Fruit fly (Drosophila melanogaster) whole organism, adult: Measurements from ENCODE around the gene CG12783.

ENCODE experiments used
- CG11617 ChIP-seq: fragments of 200-800 bp; sonication (Bioruptor generic); optimal IDR thresholded peaks from 2 replicates; lab custom pipeline; 2017; ENCODE audit warnings: mild to moderate bottlenecking, missing biosample characterization, missing genetic modification reagents, missing genetic modification characterization
- CG12768 ChIP-seq: fragments of 200-800 bp; sonication (Bioruptor generic); optimal IDR thresholded peaks from 2 replicates; lab custom pipeline; 2017; ENCODE audit warnings: missing biosample characterization, missing genetic modification characterization, mild to moderate bottlenecking, moderate library complexity, missing genetic modification reagents
- CG14711 ChIP-seq: fragments of 200-800 bp; sonication (Bioruptor generic); optimal IDR thresholded peaks from 2 replicates; lab custom pipeline; 2018; ENCODE audit warnings: missing biosample characterization, mild to moderate bottlenecking, missing genetic modification characterization, moderate library complexity
- CG1620 ChIP-seq: fragments of 200-800 bp; sonication (Bioruptor generic); optimal IDR thresholded peaks from 2 replicates; lab custom pipeline; 2016; ENCODE audit warnings: missing biosample characterization, missing genetic modification characterization
- CG33017 ChIP-seq: fragments of 200-800 bp; sonication (Bioruptor generic); optimal IDR thresholded peaks from 2 replicates; lab custom pipeline; 2018; ENCODE audit warnings: missing biosample characterization, mild to moderate bottlenecking, missing genetic modification characterization, moderate library complexity
- CG5204 ChIP-seq: fragments of 200-800 bp; sonication (Bioruptor generic); optimal IDR thresholded peaks from 2 replicates; lab custom pipeline; 2016; ENCODE audit warnings: missing biosample characterization, missing genetic modification characterization
- CG7045 ChIP-seq: fragments of 200-800 bp; sonication (Bioruptor generic); optimal IDR thresholded peaks from 2 replicates; lab custom pipeline; 2017; ENCODE audit warnings: missing biosample characterization, mild to moderate bottlenecking, missing genetic modification characterization
- CG7101 ChIP-seq: fragments of 200-800 bp; sonication (Bioruptor generic); optimal IDR thresholded peaks from 2 replicates; lab custom pipeline; 2018; ENCODE audit warnings: missing biosample characterization, mild to moderate bottlenecking, missing genetic modification characterization, moderate library complexity
- Clk ChIP-seq: fragments of 200-800 bp; sonication (Bioruptor generic); optimal IDR thresholded peaks from 2 replicates; lab custom pipeline; 2017; ENCODE audit warnings: missing biosample characterization, missing genetic modification characterization
- Crg-1 ChIP-seq: fragments of 200-800 bp; sonication (Bioruptor generic); optimal IDR thresholded peaks from 2 replicates; lab custom pipeline; 2016; ENCODE audit warnings: missing biosample characterization, missing genetic modification characterization
- Hr96 ChIP-seq: fragments of 200-800 bp; sonication (Bioruptor generic); optimal IDR thresholded peaks from 2 replicates; lab custom pipeline; 2016; ENCODE audit warnings: missing biosample characterization, missing genetic modification characterization
- Mnt ChIP-seq: fragments of 200-800 bp; sonication (Bioruptor generic); optimal IDR thresholded peaks from 2 replicates; lab custom pipeline; 2016; ENCODE audit warnings: missing biosample characterization, mild to moderate bottlenecking, missing genetic modification characterization
- bab1 ChIP-seq: fragments of 200-800 bp; sonication (Bioruptor generic); optimal IDR thresholded peaks from 3 replicates; lab custom pipeline; 2019; ENCODE audit warnings: missing biosample characterization, mild to moderate bottlenecking, missing genetic modification characterization, moderate library complexity
- cic ChIP-seq: fragments of 200-800 bp; sonication (Bioruptor generic); optimal IDR thresholded peaks from 2 replicates; lab custom pipeline; 2017; ENCODE audit warnings: missing biosample characterization, mild to moderate bottlenecking, missing genetic modification characterization, moderate library complexity
- cnc ChIP-seq, 2 experiments: fragments of >200 bp; optimal IDR thresholded peaks; 2 replicates each; lab custom pipeline; 2017
- kay ChIP-seq: fragments of 200-800 bp; sonication (Bioruptor generic); peaks from one replicate; lab custom pipeline; 2016; ENCODE audit warnings: missing biosample characterization, missing genetic modification characterization, borderline replicate concordance
- ovo ChIP-seq: fragments of 200-800 bp; sonication (Bioruptor generic); optimal IDR thresholded peaks from 2 replicates; lab custom pipeline; 2016; ENCODE audit warnings: missing biosample characterization, missing genetic modification characterization
- pad ChIP-seq: fragments of 200-800 bp; sonication (Bioruptor generic); optimal IDR thresholded peaks from 3 replicates; lab custom pipeline; 2017; ENCODE audit warnings: missing biosample characterization, missing genetic modification characterization, mild to moderate bottlenecking, moderate library complexity, missing genetic modification reagents
- tj ChIP-seq: fragments of 200-800 bp; sonication (Bioruptor generic); optimal IDR thresholded peaks from 3 replicates; lab custom pipeline; 2017; ENCODE audit warnings: missing biosample characterization, mild to moderate bottlenecking, missing genetic modification characterization, moderate library complexity
- toe ChIP-seq: fragments of 200-800 bp; sonication (Bioruptor generic); optimal IDR thresholded peaks from 2 replicates; lab custom pipeline; 2016; ENCODE audit warnings: missing biosample characterization, missing genetic modification characterization

Gene CG12783

dm6 chr3R:16620478-16620877 is 7.3 kb upstream of the CG12783 start, which contains the start of gene CG14893:
TSS of gene CG14893 (plus strand) at chr3R:16620778.
- TF ChIP-seq CG5204 (GFP tag; lab: Kevin White, UChicago) (no peak), CG12768 (GFP tag; lab: Kevin White, UChicago) (no peak), CG1620 (no peak), tj (GFP tag; lab: Kevin White, UChicago) (no peak), CG7101 (tag; lab: Kevin White, UChicago) (no peak), Hr96 (no peak), pad (GFP tag; lab: Kevin White, UChicago) (no peak), cnc (optimal IDR thresholded peaks at IDR 0.05; lab: Kevin White, UChicago) (peak in 1 of 2 experiments; percentile 61), CG11617 (GFP tag; lab: Kevin White, UChicago) (no peak), CG33017 (tag; lab: Kevin White, UChicago) (no peak), Mnt (GFP tag; lab: Kevin White, UChicago) (no peak), kay (peak; percentile 39), Crg-1 (GFP tag; lab: Kevin White, UChicago) (no peak), cic (no peak), Clk (GFP tag; lab: Kevin White, UChicago) (no peak), bab1 (GFP tag; lab: Kevin White, UChicago) (no peak)

dm6 chr3R:16617650-16618049 is 4.5 kb upstream of the CG12783 start, which contains the start of gene CG17560:
TSS of gene CG17560 (plus strand) at chr3R:16617950.
- TF ChIP-seq cnc (optimal IDR thresholded peaks at IDR 0.05; lab: Kevin White, UChicago) = no peak
- TF ChIP-seq CG1620 = no peak
- peak; percentile 26 for TF ChIP-seq CG5204 (GFP tag; lab: Kevin White, UChicago)
- TF ChIP-seq CG7101 (tag; lab: Kevin White, UChicago) = peak; percentile 22
- no peak for TF ChIP-seq bab1 (GFP tag; lab: Kevin White, UChicago)
- TF ChIP-seq CG33017 (tag; lab: Kevin White, UChicago) = peak; percentile 21

- TF ChIP-seq cic = no peak
- peak; percentile 28 for TF ChIP-seq CG33017 (tag; lab: Kevin White, UChicago)
Measured at dm6 chr3R:16615009-16615408, 1.8 kb upstream of the CG12783 start, which contains the start of gene CG17562. TSS of gene CG17562 (plus strand) at chr3R:16615309.

- TF ChIP-seq tj (GFP tag; lab: Kevin White, UChicago) = no peak
- TF ChIP-seq Hr96 = peak; percentile 4
- no peak for TF ChIP-seq CG5204 (GFP tag; lab: Kevin White, UChicago)
- peak; percentile 11 for TF ChIP-seq bab1 (GFP tag; lab: Kevin White, UChicago)
- no peak for TF ChIP-seq CG1620
- TF ChIP-seq Mnt (GFP tag; lab: Kevin White, UChicago) = peak; percentile 32
- TF ChIP-seq kay = peak; percentile 43
Measured at dm6 chr3R:16614241-16614640, 1.0 kb upstream of the CG12783 start, which contains the start of gene CG10340. TSS of gene CG10340 (minus strand) at chr3R:16614391.

dm6 chr3R:16611240-16611639 is 2.0 kb downstream of the CG12783 start:
- TF ChIP-seq pad (GFP tag; lab: Kevin White, UChicago) (peak; percentile 75), Crg-1 (GFP tag; lab: Kevin White, UChicago) (no peak), bab1 (GFP tag; lab: Kevin White, UChicago) (no peak), CG33017 (tag; lab: Kevin White, UChicago) (no peak), kay (no peak), CG14711 (tag; lab: Kevin White, UChicago) (no peak)

- TF ChIP-seq CG7045 (GFP tag; lab: Kevin White, UChicago) (no peak), Mnt (GFP tag; lab: Kevin White, UChicago) (no peak), Hr96 (no peak), cnc (optimal IDR thresholded peaks at IDR 0.05; lab: Kevin White, UChicago) (no peak), toe (GFP tag; lab: Kevin White, UChicago) (no peak), bab1 (GFP tag; lab: Kevin White, UChicago) (no peak), CG12768 (GFP tag; lab: Kevin White, UChicago) (no peak), kay (no peak), CG11617 (GFP tag; lab: Kevin White, UChicago) (no peak), CG5204 (GFP tag; lab: Kevin White, UChicago) (no peak), CG14711 (tag; lab: Kevin White, UChicago) (no peak), cic (no peak), CG7101 (tag; lab: Kevin White, UChicago) (no peak)
Measured at dm6 chr3R:16608920-16609319, 4.3 kb downstream of the CG12783 start, which contains the start of gene NPF. TSS of gene NPF (plus strand) at chr3R:16609220.

- TF ChIP-seq pad (GFP tag; lab: Kevin White, UChicago) (no peak), ovo (no peak), Mnt (GFP tag; lab: Kevin White, UChicago) (no peak), cnc (optimal IDR thresholded peaks at IDR 0.05; lab: Kevin White, UChicago) (no peak), tj (GFP tag; lab: Kevin White, UChicago) (no peak)
Measured at dm6 chr3R:16605929-16606328, 7.3 kb downstream of the CG12783 start.

dm6 chr3R:16604715-16605114 is 8.5 kb downstream of the CG12783 start, which contains the start of gene CG10345:
TSS of gene CG10345 (minus strand) at chr3R:16604861.
- no peak for TF ChIP-seq toe (GFP tag; lab: Kevin White, UChicago)
- TF ChIP-seq Crg-1 (GFP tag; lab: Kevin White, UChicago) = no peak
- no peak for TF ChIP-seq CG1620
- no peak for TF ChIP-seq ovo
- TF ChIP-seq CG14711 (tag; lab: Kevin White, UChicago) = no peak
- no peak for TF ChIP-seq Hr96
- TF ChIP-seq CG5204 (GFP tag; lab: Kevin White, UChicago) = no peak
- TF ChIP-seq cnc (optimal IDR thresholded peaks at IDR 0.05; lab: Kevin White, UChicago) = no peak
- no peak for TF ChIP-seq bab1 (GFP tag; lab: Kevin White, UChicago)
- no peak for TF ChIP-seq CG12768 (GFP tag; lab: Kevin White, UChicago)
- TF ChIP-seq pad (GFP tag; lab: Kevin White, UChicago) = no peak
- no peak for TF ChIP-seq CG7101 (tag; lab: Kevin White, UChicago)
- TF ChIP-seq tj (GFP tag; lab: Kevin White, UChicago) = no peak
- no peak for TF ChIP-seq Mnt (GFP tag; lab: Kevin White, UChicago)
